Comparison of ENCODE assay signal across 6 worm cellular contexts in genomic region chrII:12224916-12225406, ce11.
A peak's percentile ranks its signal among the peaks of the same experiment; 100 is the strongest.
TF ChIP-seq lines count a peak whose summit lies in the region.

TSS of gene pqn-87 (minus strand) at chrII:12225086.
TSS of gene rsr-2 (plus strand) at chrII:12225356.

TF ChIP-seq in whole organism, L1 larva, 84 proteins besides CTCF, POLR2A, EP300 and RAD21 (continues in another document):
- TF ChIP-seq sup-37 (GFP tag; optimal IDR thresholded peaks at IDR 0.05; lab: Kevin White, UChicago), result no peak
- no peak for TF ChIP-seq ztf-4 (tag; optimal IDR thresholded peaks at IDR 0.05; lab: Kevin White, UChicago)
- TF ChIP-seq hlh-4 (tag; optimal IDR thresholded peaks at IDR 0.05; lab: Kevin White, UChicago), result no peak
- TF ChIP-seq pqm-1 (tag; optimal IDR thresholded peaks at IDR 0.05; lab: Kevin White, UChicago), result no peak
- TF ChIP-seq lin-13 (GFP tag; optimal IDR thresholded peaks at IDR 0.05; lab: Kevin White, UChicago), result no peak
- peak in 1 of 2 experiments; percentile 11 for TF ChIP-seq mdl-1 (tag; optimal IDR thresholded peaks at IDR 0.05; lab: Kevin White, UChicago)
- no peak for TF ChIP-seq nhr-28 (tag; optimal IDR thresholded peaks at IDR 0.05; lab: Kevin White, UChicago)
- TF ChIP-seq dpl-1 (GFP tag; optimal IDR thresholded peaks at IDR 0.05; lab: Kevin White, UChicago), result peak; percentile 31 to 57 (median 38)
- TF ChIP-seq fkh-4 (tag; optimal IDR thresholded peaks at IDR 0.05; lab: Kevin White, UChicago; ENCODE audit: borderline replicate concordance), result no peak
- no peak for TF ChIP-seq pag-3 (tag; optimal IDR thresholded peaks at IDR 0.05; lab: Kevin White, UChicago; ENCODE audit: borderline replicate concordance, insufficient read depth)
- peak; percentile 3 for TF ChIP-seq nhr-77 (tag; optimal IDR thresholded peaks at IDR 0.05; lab: Kevin White, UChicago)
- no peak for TF ChIP-seq tlp-1 (tag; optimal IDR thresholded peaks at IDR 0.05; lab: Kevin White, UChicago)
- no peak for TF ChIP-seq mab-9 (GFP tag; IDR thresholded peaks at IDR 0.05; lab: Robert Waterston, UW)
- no peak for TF ChIP-seq alr-1 (tag; optimal IDR thresholded peaks at IDR 0.05; lab: Kevin White, UChicago; ENCODE audit: borderline replicate concordance)
- peak; percentile 7 for TF ChIP-seq F16B12.6 (tag; optimal IDR thresholded peaks at IDR 0.05; lab: Kevin White, UChicago)

TF ChIP-seq in whole organism, L2 larva, 48 proteins besides CTCF, POLR2A, EP300 and RAD21 (continues in another document):
- TF ChIP-seq C34F6.9 (tag; optimal IDR thresholded peaks at IDR 0.05; lab: Kevin White, UChicago) (peak; percentile 44), zag-1 (tag; optimal IDR thresholded peaks at IDR 0.05; lab: Kevin White, UChicago) (no peak), ztf-4 (tag; optimal IDR thresholded peaks at IDR 0.05; lab: Kevin White, UChicago) (no peak), elt-1 (tag; optimal IDR thresholded peaks at IDR 0.05; lab: Kevin White, UChicago) (no peak), ZK546.5 (tag; optimal IDR thresholded peaks at IDR 0.05; lab: Kevin White, UChicago) (no peak), skn-1 (tag; optimal IDR thresholded peaks at IDR 0.05; lab: Kevin White, UChicago) (no peak), dmd-4 (tag; optimal IDR thresholded peaks at IDR 0.05; lab: Kevin White, UChicago) (no peak), aly-2 (tag; optimal IDR thresholded peaks at IDR 0.05; lab: Kevin White, UChicago) (no peak), lin-39 (tag; optimal IDR thresholded peaks at IDR 0.05; lab: Kevin White, UChicago) (no peak), elt-3 (tag; optimal IDR thresholded peaks at IDR 0.05; lab: Kevin White, UChicago) (no peak), peb-1 (tag; optimal IDR thresholded peaks at IDR 0.05; lab: Kevin White, UChicago) (no peak), alr-1 (tag; optimal IDR thresholded peaks at IDR 0.05; lab: Kevin White, UChicago) (no peak), ztf-11 (tag; optimal IDR thresholded peaks at IDR 0.05; lab: Kevin White, UChicago) (no peak), crh-2 (tag; optimal IDR thresholded peaks at IDR 0.05; lab: Kevin White, UChicago) (no peak), sma-3 (GFP tag; optimal IDR thresholded peaks at IDR 0.05; lab: Kevin White, UChicago) (no peak), blmp-1 (tag; optimal IDR thresholded peaks at IDR 0.05; lab: Kevin White, UChicago; ENCODE audit: insufficient read depth) (no peak)

TF ChIP-seq in whole organism, L3 larva, 47 proteins besides CTCF, POLR2A, EP300 and RAD21:
- no peak for TF ChIP-seq fkh-10 (GFP tag; optimal IDR thresholded peaks at IDR 0.05; lab: Kevin White, UChicago)
- TF ChIP-seq eor-1 (tag; optimal IDR thresholded peaks at IDR 0.05; lab: Kevin White, UChicago), result no peak
- TF ChIP-seq mdl-1 (tag; optimal IDR thresholded peaks at IDR 0.05; lab: Kevin White, UChicago), result no peak
- TF ChIP-seq lin-15B (tag; optimal IDR thresholded peaks at IDR 0.05; lab: Kevin White, UChicago), result peak; percentile 55
- TF ChIP-seq nhr-67 (tag; optimal IDR thresholded peaks at IDR 0.05; lab: Kevin White, UChicago), result no peak
- TF ChIP-seq ceh-28 (tag; optimal IDR thresholded peaks at IDR 0.05; lab: Kevin White, UChicago), result peak; percentile 27
- TF ChIP-seq egl-5 (tag; optimal IDR thresholded peaks at IDR 0.05; lab: Kevin White, UChicago), result peak; percentile 4
- TF ChIP-seq pha-4 (tag; optimal IDR thresholded peaks at IDR 0.05; lab: Kevin White, UChicago), result peak; percentile 48
- no peak for TF ChIP-seq mml-1 (tag; optimal IDR thresholded peaks at IDR 0.05; lab: Kevin White, UChicago)
- peak; percentile 62 for TF ChIP-seq nfya-1 (tag; optimal IDR thresholded peaks at IDR 0.05; lab: Kevin White, UChicago; ENCODE audit: insufficient read depth)
- TF ChIP-seq hmg-11 (tag; optimal IDR thresholded peaks at IDR 0.05; lab: Kevin White, UChicago), result peak; percentile 63
- TF ChIP-seq lin-39 (tag; optimal IDR thresholded peaks at IDR 0.05; lab: Kevin White, UChicago), result peak; percentile 71
- TF ChIP-seq ZK546.5 (tag; optimal IDR thresholded peaks at IDR 0.05; lab: Kevin White, UChicago), result no peak
- no peak for TF ChIP-seq zag-1 (tag; optimal IDR thresholded peaks at IDR 0.05; lab: Kevin White, UChicago)

TF ChIP-seq in whole organism, L4 larva, 104 proteins besides CTCF, POLR2A, EP300 and RAD21 (continues in another document):
- TF ChIP-seq ceh-20 (GFP tag; IDR thresholded peaks at IDR 0.05; lab: Robert Waterston, UW) (no peak), F37D6.2 (tag; optimal IDR thresholded peaks at IDR 0.05; lab: Kevin White, UChicago) (no peak), daf-19 (GFP tag; conservative IDR thresholded peaks at IDR 0.05; lab: Robert Waterston, UW) (no peak), ztf-11 (tag; optimal IDR thresholded peaks at IDR 0.05; lab: Kevin White, UChicago) (no peak), mes-2 (tag; optimal IDR thresholded peaks at IDR 0.05; lab: Kevin White, UChicago; ENCODE audit: poor library complexity, severe bottlenecking) (peak; percentile 59), lsy-2 (tag; optimal IDR thresholded peaks at IDR 0.05; lab: Kevin White, UChicago) (peak in 1 of 2 experiments; percentile 53), dmd-9 (GFP tag; IDR thresholded peaks at IDR 0.05; lab: Robert Waterston, UW) (no peak), aly-2 (tag; optimal IDR thresholded peaks at IDR 0.05; lab: Kevin White, UChicago) (no peak), ceh-28 (tag; optimal IDR thresholded peaks at IDR 0.05; lab: Kevin White, UChicago) (no peak), hmg-1.1 (GFP tag; IDR thresholded peaks at IDR 0.05; lab: Robert Waterston, UW) (0 out of 2 replicates have a peak, but pooled peaks have one; percentile 42), dve-1 (tag; optimal IDR thresholded peaks at IDR 0.05; lab: Kevin White, UChicago; ENCODE audit: insufficient read depth) (no peak), aha-1 (tag; lab: Kevin White, UChicago) (peak; percentile 38), dpl-1 (GFP tag; optimal IDR thresholded peaks at IDR 0.05; lab: Kevin White, UChicago) (peak; percentile 48), egl-43 (GFP tag; IDR thresholded peaks at IDR 0.05; lab: Robert Waterston, UW) (no peak), R02D3.7 (tag; optimal IDR thresholded peaks at IDR 0.05; lab: Kevin White, UChicago) (no peak), ceh-32 (tag; optimal IDR thresholded peaks at IDR 0.05; lab: Kevin White, UChicago; ENCODE audit: poor library complexity) (no peak), ZK337.2 (GFP tag; IDR thresholded peaks at IDR 0.05; lab: Robert Waterston, UW) (no peak)

TF ChIP-seq in whole organism, mixed stage, embryonic, 35 proteins besides CTCF, POLR2A, EP300 and RAD21:
- TF ChIP-seq mls-2 (tag; optimal IDR thresholded peaks at IDR 0.05; lab: Kevin White, UChicago), result peak; percentile 21
- TF ChIP-seq ces-1 (GFP tag; optimal IDR thresholded peaks at IDR 0.05; lab: Kevin White, UChicago), result peak; percentile 24
- peak; percentile 9 for TF ChIP-seq sptf-1 (tag; optimal IDR thresholded peaks at IDR 0.05; lab: Kevin White, UChicago)
- TF ChIP-seq unc-39 (tag; optimal IDR thresholded peaks at IDR 0.05; lab: Kevin White, UChicago), result no peak
- peak; percentile 15 for TF ChIP-seq ham-2 (GFP tag; optimal IDR thresholded peaks at IDR 0.05; lab: Kevin White, UChicago)
- no peak for TF ChIP-seq hlh-1 (tag; optimal IDR thresholded peaks at IDR 0.05; lab: Kevin White, UChicago)
- TF ChIP-seq mep-1 (tag; optimal IDR thresholded peaks at IDR 0.05; lab: Kevin White, UChicago), result peak; percentile 27
- no peak for TF ChIP-seq unc-120 (tag; optimal IDR thresholded peaks at IDR 0.05; lab: Kevin White, UChicago; ENCODE audit: poor library complexity, severe bottlenecking)
- no peak for TF ChIP-seq drap-1 (GFP tag; optimal IDR thresholded peaks at IDR 0.05; lab: Kevin White, UChicago)
- TF ChIP-seq lsy-2 (tag; optimal IDR thresholded peaks at IDR 0.05; lab: Kevin White, UChicago), result peak; percentile 54
- TF ChIP-seq bed-3 (GFP tag; optimal IDR thresholded peaks at IDR 0.05; lab: Kevin White, UChicago), result no peak
- no peak for TF ChIP-seq elt-3 (tag; optimal IDR thresholded peaks at IDR 0.05; lab: Kevin White, UChicago)
- TF ChIP-seq pha-4 (tag; optimal IDR thresholded peaks at IDR 0.05; lab: Kevin White, UChicago), result no peak

TF ChIP-seq in whole organism, young adult, 124 proteins besides CTCF, POLR2A, EP300 and RAD21:
- TF ChIP-seq hmg-1.2 (GFP tag; IDR thresholded peaks at IDR 0.05; lab: Robert Waterston, UW) (peak; percentile 15; the same call in 1 of the 2 replicates), F33H1.4 (GFP tag; IDR thresholded peaks at IDR 0.05; lab: Robert Waterston, UW) (peak; percentile 83), snpc-4 (GFP tag; optimal IDR thresholded peaks at IDR 0.05; lab: Kevin White, UChicago) (no peak), snpc-4 (tag; optimal IDR thresholded peaks at IDR 0.05; lab: Kevin White, UChicago) (peak in 1 of 4 experiments; percentile 14), madf-6 (GFP tag; IDR thresholded peaks at IDR 0.05; lab: Robert Waterston, UW) (peak; percentile 11; the same call in 1 of the 2 replicates), lsl-1 (GFP tag; optimal IDR thresholded peaks at IDR 0.05; lab: Kevin White, UChicago) (peak; percentile 51), dox-1 (GFP tag; IDR thresholded peaks at IDR 0.05; lab: Robert Waterston, UW) (peak; percentile 46; the same call in 1 of the 2 replicates), gei-17 (GFP tag; optimal IDR thresholded peaks at IDR 0.05; lab: Kevin White, UChicago) (no peak), unc-130 (GFP tag; optimal IDR thresholded peaks at IDR 0.05; lab: Kevin White, UChicago) (no peak), cebp-2 (GFP tag; IDR thresholded peaks at IDR 0.05; lab: Robert Waterston, UW) (no peak), bed-1 (GFP tag; IDR thresholded peaks at IDR 0.05; lab: Robert Waterston, UW) (no peak), efl-1 (GFP tag; optimal IDR thresholded peaks at IDR 0.05; lab: Kevin White, UChicago) (peak; percentile 55)
